Fruit fly (Drosophila melanogaster) whole organism, pupa: Measurements from ENCODE around the gene iav.
A peak's percentile ranks its signal among the peaks of the same experiment; 100 is the strongest.

Source experiments
- CG10348 ChIP-seq: fragments of 200-800 bp; sonication (Bioruptor generic); IDR thresholded peaks from 2 replicates; pipeline ENCODE4 v1.3.6; 2022; ENCODE audit warnings: missing biosample characterization, missing genetic modification characterization
- CG12605 ChIP-seq: fragments of 200-800 bp; sonication (Bioruptor generic); IDR thresholded peaks from 2 replicates; pipeline ENCODE4 v1.3.6; 2022; ENCODE audit warnings: missing biosample characterization, missing genetic modification characterization
- CG13204 ChIP-seq: fragments of 200-800 bp; sonication (Bioruptor generic); optimal IDR thresholded peaks from 2 replicates; lab custom pipeline; 2018; ENCODE audit warnings: missing biosample characterization, mild to moderate bottlenecking, missing genetic modification characterization, moderate library complexity
- CG14655 ChIP-seq: fragments of 200-800 bp; sonication (Bioruptor generic); optimal IDR thresholded peaks from 3 replicates; lab custom pipeline; 2017; ENCODE audit warnings: mild to moderate bottlenecking, missing biosample characterization, missing genetic modification reagents, missing genetic modification characterization
- CG15710 ChIP-seq: fragments of 200-800 bp; sonication (Bioruptor generic); optimal IDR thresholded peaks from 2 replicates; lab custom pipeline; 2018; ENCODE audit warnings: missing biosample characterization, mild to moderate bottlenecking, missing genetic modification characterization, moderate library complexity
- CG17806 ChIP-seq: fragments of 200-800 bp; sonication (Bioruptor generic); optimal IDR thresholded peaks from 2 replicates; lab custom pipeline; 2018; ENCODE audit warnings: missing biosample characterization, mild to moderate bottlenecking, missing genetic modification characterization, moderate library complexity
- CG32121 ChIP-seq: fragments of 200-800 bp; sonication (Bioruptor generic); IDR thresholded peaks from 2 replicates; pipeline ENCODE4 v1.3.6; 2022; ENCODE audit warnings: missing biosample characterization, missing genetic modification characterization
- CG34367 ChIP-seq: fragments of 200-800 bp; sonication (Bioruptor generic); optimal IDR thresholded peaks from 2 replicates; lab custom pipeline; 2018; ENCODE audit warnings: missing biosample characterization, mild to moderate bottlenecking, missing genetic modification characterization
- CG4496 ChIP-seq: fragments of 200-800 bp; sonication (Bioruptor generic); IDR thresholded peaks from 3 replicates; pipeline ENCODE4 v1.3.6; 2022; ENCODE audit warnings: missing biosample characterization, missing genetic modification characterization
- CG8159 ChIP-seq: fragments of 200-800 bp; sonication (Bioruptor generic); optimal IDR thresholded peaks from 3 replicates; lab custom pipeline; 2018; ENCODE audit warnings: missing biosample characterization, mild to moderate bottlenecking, missing genetic modification characterization, moderate library complexity
- CG8301 ChIP-seq: fragments of 200-800 bp; sonication (Bioruptor generic); optimal IDR thresholded peaks from 2 replicates; lab custom pipeline; 2018; ENCODE audit warnings: missing biosample characterization, mild to moderate bottlenecking, missing genetic modification characterization
- CG9948 ChIP-seq: fragments of 200-800 bp; sonication (Bioruptor generic); optimal IDR thresholded peaks from 2 replicates; lab custom pipeline; 2018; ENCODE audit warnings: missing biosample characterization, mild to moderate bottlenecking, missing genetic modification characterization, moderate library complexity
- D1 ChIP-seq: fragments of 200-800 bp; sonication (Bioruptor generic); optimal IDR thresholded peaks from 2 replicates; lab custom pipeline; 2018; ENCODE audit warnings: missing biosample characterization, mild to moderate bottlenecking, missing genetic modification characterization, moderate library complexity
- EcR ChIP-seq: fragments of 200-800 bp; sonication (Bioruptor generic); optimal IDR thresholded peaks from 3 replicates; lab custom pipeline; 2019; ENCODE audit warnings: missing biosample characterization, missing genetic modification characterization, mild to moderate bottlenecking, moderate library complexity, missing genetic modification reagents
- Ets98B ChIP-seq: fragments of 200-800 bp; sonication (Bioruptor generic); IDR thresholded peaks from 2 replicates; pipeline ENCODE4 v1.3.6; 2022; ENCODE audit warnings: missing biosample characterization, missing genetic modification characterization
- Pif1A ChIP-seq: fragments of 200-800 bp; sonication (Bioruptor generic); optimal IDR thresholded peaks from 3 replicates; lab custom pipeline; 2016; ENCODE audit warnings: missing biosample characterization, missing genetic modification characterization
- Pif1B ChIP-seq: fragments of 200-800 bp; sonication (Bioruptor generic); optimal IDR thresholded peaks from 3 replicates; lab custom pipeline; 2016; ENCODE audit warnings: missing biosample characterization, missing genetic modification characterization
- Snoo ChIP-seq: fragments of 200-800 bp; sonication (Bioruptor generic); optimal IDR thresholded peaks from 3 replicates; lab custom pipeline; 2017; ENCODE audit warnings: missing biosample characterization, mild to moderate bottlenecking, missing genetic modification characterization, inconsistent platforms
- fd96Ca ChIP-seq: fragments of 200-800 bp; sonication (Bioruptor generic); IDR thresholded peaks from 3 replicates; pipeline ENCODE4 v1.3.6; 2022; ENCODE audit warnings: missing biosample characterization, missing genetic modification characterization
- gl ChIP-seq: fragments of 200-800 bp; sonication (Bioruptor generic); optimal IDR thresholded peaks from 2 replicates; lab custom pipeline; 2018; ENCODE audit warnings: missing biosample characterization, mild to moderate bottlenecking, missing genetic modification characterization
- rn ChIP-seq: fragments of 200-800 bp; sonication (Bioruptor generic); IDR thresholded peaks from 2 replicates; pipeline ENCODE4 v1.3.6; 2022; ENCODE audit warnings: missing biosample characterization, missing genetic modification characterization

The iav gene

dm6 chrX:6778068-6778467, 35.7 kb upstream of the iav start:
- peak; percentile 10 for TF ChIP-seq Pif1A (GFP tag; lab: Kevin White, UChicago)
- TF ChIP-seq gl (tag; lab: Kevin White, UChicago), result no peak
- TF ChIP-seq CG17806 (tag; lab: Kevin White, UChicago), result peak; percentile 34
- peak; percentile 33 for TF ChIP-seq EcR (GFP tag; lab: Kevin White, UChicago)
- peak; percentile 60 for TF ChIP-seq CG14655 (GFP tag; lab: Kevin White, UChicago)
- no peak for TF ChIP-seq CG32121
- no peak for TF ChIP-seq Snoo (tag; lab: Kevin White, UChicago)
- TF ChIP-seq CG4496 (GFP tag; lab: Robert Waterston, UW), result peak; percentile 24; the same call in 1 of the 3 replicates
- TF ChIP-seq CG12605 (GFP tag; lab: Robert Waterston, UW), result no peak
- TF ChIP-seq Pif1B (GFP tag; lab: Kevin White, UChicago), result peak; percentile 20
- TF ChIP-seq CG15710, result peak; percentile 49
- peak; percentile 67 for TF ChIP-seq CG8159 (tag; lab: Kevin White, UChicago)
- no peak for TF ChIP-seq CG10348 (GFP tag; lab: Robert Waterston, UW)
- TF ChIP-seq D1 (tag; lab: Kevin White, UChicago), result no peak
- no peak for TF ChIP-seq fd96Ca
- no peak for TF ChIP-seq rn
- no peak for TF ChIP-seq CG13204 (GFP tag; lab: Kevin White, UChicago)
- TF ChIP-seq CG34367 (tag; lab: Kevin White, UChicago), result peak; percentile 31
- peak; percentile 26 for TF ChIP-seq CG8301 (tag; lab: Kevin White, UChicago)
- TF ChIP-seq CG9948 (tag; lab: Kevin White, UChicago), result peak; percentile 54
- no peak for TF ChIP-seq Ets98B

DNA sequence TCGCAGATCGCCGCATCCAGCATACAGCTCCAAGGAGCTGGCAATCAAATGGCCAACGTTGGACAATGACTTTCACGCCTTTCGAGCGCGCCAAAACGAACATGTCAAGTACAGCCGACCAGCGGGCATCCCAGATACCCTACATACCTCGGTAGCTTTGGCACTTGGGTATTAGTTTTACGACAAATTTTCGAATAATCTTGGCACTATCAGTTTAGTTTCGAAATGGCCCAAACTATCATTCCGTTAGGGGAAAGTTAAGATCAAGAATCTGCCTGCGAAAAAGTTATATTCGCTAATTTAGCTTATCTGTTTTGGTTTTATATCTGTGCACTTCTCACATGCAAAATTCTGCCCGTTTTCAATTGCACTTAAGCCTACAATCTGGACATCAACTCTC, 35.0 kb upstream of the iav start:
- no peak for TF ChIP-seq D1 (tag; lab: Kevin White, UChicago)
- TF ChIP-seq CG34367 (tag; lab: Kevin White, UChicago), result peak; percentile 1
- peak; percentile 16 for TF ChIP-seq CG15710
- TF ChIP-seq Ets98B, result no peak
- peak; percentile 28 for TF ChIP-seq CG9948 (tag; lab: Kevin White, UChicago)
- TF ChIP-seq CG12605 (GFP tag; lab: Robert Waterston, UW), result no peak
- no peak for TF ChIP-seq CG4496 (GFP tag; lab: Robert Waterston, UW)
- TF ChIP-seq CG8301 (tag; lab: Kevin White, UChicago), result no peak
- peak; percentile 5 for TF ChIP-seq CG8159 (tag; lab: Kevin White, UChicago)
- TF ChIP-seq CG14655 (GFP tag; lab: Kevin White, UChicago), result no peak
- TF ChIP-seq CG13204 (GFP tag; lab: Kevin White, UChicago), result no peak
- TF ChIP-seq EcR (GFP tag; lab: Kevin White, UChicago), result no peak
- no peak for TF ChIP-seq rn

- TF ChIP-seq CG32121, result no peak
- peak; percentile 23 for TF ChIP-seq Pif1B (GFP tag; lab: Kevin White, UChicago)
- TF ChIP-seq CG34367 (tag; lab: Kevin White, UChicago), result no peak
- peak; percentile 21 for TF ChIP-seq CG15710
- TF ChIP-seq fd96Ca, result no peak
- no peak for TF ChIP-seq rn
- TF ChIP-seq Pif1A (GFP tag; lab: Kevin White, UChicago), result no peak
- TF ChIP-seq CG13204 (GFP tag; lab: Kevin White, UChicago), result no peak
- TF ChIP-seq CG14655 (GFP tag; lab: Kevin White, UChicago), result no peak
- TF ChIP-seq CG4496 (GFP tag; lab: Robert Waterston, UW), result 0 out of 3 replicates have a peak, but pooled peaks have one; percentile 15
- TF ChIP-seq CG17806 (tag; lab: Kevin White, UChicago), result no peak
- no peak for TF ChIP-seq CG12605 (GFP tag; lab: Robert Waterston, UW)
- no peak for TF ChIP-seq CG8301 (tag; lab: Kevin White, UChicago)
- TF ChIP-seq CG8159 (tag; lab: Kevin White, UChicago), result peak; percentile 21
- TF ChIP-seq EcR (GFP tag; lab: Kevin White, UChicago), result no peak
Observed at dm6 chrX:6779609-6780139, 34.1 kb upstream of the iav start, which contains the start of gene shf. TSS of gene shf (minus strand) at chrX:6779659.

DNA sequence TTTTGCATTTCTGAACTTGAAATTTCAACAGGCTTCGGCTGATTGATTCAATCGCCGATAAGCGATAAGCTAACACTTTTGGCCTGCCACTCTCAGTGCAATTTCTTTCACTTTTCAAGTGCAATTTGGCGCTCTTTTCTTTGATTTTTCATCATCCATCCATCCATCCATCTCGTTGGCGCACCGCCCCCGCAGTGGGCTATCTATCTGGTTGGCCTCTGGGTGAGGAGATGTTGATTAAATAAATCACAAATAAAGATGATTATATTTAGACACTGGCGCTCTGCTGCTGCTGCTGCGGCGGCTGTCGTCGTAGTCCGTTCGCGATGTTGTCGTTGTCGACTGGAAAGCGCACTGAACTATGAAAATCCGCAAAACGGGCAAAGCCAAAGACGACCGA, 22.8 kb upstream of the iav start:
- TF ChIP-seq CG9948 (tag; lab: Kevin White, UChicago) (no peak), Pif1B (GFP tag; lab: Kevin White, UChicago) (no peak), D1 (tag; lab: Kevin White, UChicago) (no peak), CG17806 (tag; lab: Kevin White, UChicago) (no peak), CG4496 (GFP tag; lab: Robert Waterston, UW) (no peak), gl (tag; lab: Kevin White, UChicago) (no peak), CG32121 (no peak)

DNA sequence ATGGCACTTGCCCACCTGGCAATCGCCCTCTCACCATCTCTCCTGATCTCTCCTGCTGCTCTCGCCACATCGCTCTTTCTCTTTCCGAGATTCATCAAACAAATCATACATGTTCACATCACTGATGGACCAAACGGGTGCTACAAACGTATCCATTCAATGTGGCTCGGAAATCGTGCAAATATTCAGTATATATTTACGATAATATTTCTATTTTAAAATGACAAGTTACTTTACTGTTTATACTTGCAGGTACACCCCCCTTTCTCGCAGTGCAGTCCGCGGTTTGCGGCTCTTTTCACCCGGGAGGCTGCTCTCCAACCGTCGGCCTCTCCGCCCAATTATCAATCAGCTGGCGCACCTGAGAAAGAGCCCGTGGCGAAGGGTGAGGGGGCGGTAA, 22.2 kb upstream of the iav start:
- TF ChIP-seq CG17806 (tag; lab: Kevin White, UChicago), result peak; percentile 45
- TF ChIP-seq Ets98B, result peak; percentile 94
- peak; percentile 76; the same call in 1 of the 2 replicates for TF ChIP-seq rn
- TF ChIP-seq Pif1A (GFP tag; lab: Kevin White, UChicago), result no peak
- no peak for TF ChIP-seq Pif1B (GFP tag; lab: Kevin White, UChicago)
- TF ChIP-seq CG13204 (GFP tag; lab: Kevin White, UChicago), result no peak
- peak; percentile 29 for TF ChIP-seq CG15710
- TF ChIP-seq CG14655 (GFP tag; lab: Kevin White, UChicago), result no peak
- peak; percentile 93 for TF ChIP-seq CG4496 (GFP tag; lab: Robert Waterston, UW)
- no peak for TF ChIP-seq CG10348 (GFP tag; lab: Robert Waterston, UW)
- peak; percentile 93 for TF ChIP-seq fd96Ca
- peak; percentile 14 for TF ChIP-seq CG34367 (tag; lab: Kevin White, UChicago)
- peak; percentile 37 for TF ChIP-seq CG8159 (tag; lab: Kevin White, UChicago)
- peak; percentile 85 for TF ChIP-seq CG32121
- TF ChIP-seq CG9948 (tag; lab: Kevin White, UChicago), result peak; percentile 18
- peak; percentile 76 for TF ChIP-seq CG12605 (GFP tag; lab: Robert Waterston, UW)
- TF ChIP-seq EcR (GFP tag; lab: Kevin White, UChicago), result no peak
- TF ChIP-seq gl (tag; lab: Kevin White, UChicago), result no peak
- TF ChIP-seq Snoo (tag; lab: Kevin White, UChicago), result peak; percentile 56
- peak; percentile 80 for TF ChIP-seq CG8301 (tag; lab: Kevin White, UChicago)
- no peak for TF ChIP-seq D1 (tag; lab: Kevin White, UChicago)
